Worm (Caenorhabditis elegans): ENCODE measurements around the gene T08D10.3.

DNA sequence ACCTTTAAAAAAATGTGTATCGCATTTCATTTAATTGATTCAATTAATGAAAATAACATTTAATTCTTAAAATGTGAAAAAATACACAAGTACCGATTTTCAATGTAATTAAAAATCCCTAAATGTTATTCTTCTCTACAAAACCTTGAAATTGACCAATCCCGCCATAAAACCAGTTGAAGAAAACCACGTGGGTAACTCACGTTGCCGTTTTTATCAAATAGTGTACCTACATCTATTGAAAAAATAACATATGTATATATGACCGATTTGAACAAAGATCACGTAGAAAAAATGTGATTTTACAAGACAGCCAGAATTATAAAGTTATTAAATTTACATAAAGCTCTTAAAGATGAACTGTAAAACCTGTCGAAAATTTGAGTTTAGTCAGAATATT lies 9.9 kb downstream of the T08D10.3 start:
- no peak for TF ChIP-seq unc-62 (GFP tag; optimal IDR thresholded peaks at IDR 0.05)
- TF ChIP-seq ama-1 (optimal IDR thresholded peaks at IDR 0.05), result no peak
- TF ChIP-seq ama-1 (GFP tag; optimal IDR thresholded peaks at IDR 0.05), result no peak
- TF ChIP-seq nfya-2 (GFP tag; IDR thresholded peaks at IDR 0.05), result no peak
- TF ChIP-seq Y79H2A.3 (GFP tag; conservative IDR thresholded peaks at IDR 0.05), result no peak

All from whole organism, young adult.